Fruit fly (Drosophila melanogaster): ENCODE results near the gene APC7.

The APC7 gene

DNA sequence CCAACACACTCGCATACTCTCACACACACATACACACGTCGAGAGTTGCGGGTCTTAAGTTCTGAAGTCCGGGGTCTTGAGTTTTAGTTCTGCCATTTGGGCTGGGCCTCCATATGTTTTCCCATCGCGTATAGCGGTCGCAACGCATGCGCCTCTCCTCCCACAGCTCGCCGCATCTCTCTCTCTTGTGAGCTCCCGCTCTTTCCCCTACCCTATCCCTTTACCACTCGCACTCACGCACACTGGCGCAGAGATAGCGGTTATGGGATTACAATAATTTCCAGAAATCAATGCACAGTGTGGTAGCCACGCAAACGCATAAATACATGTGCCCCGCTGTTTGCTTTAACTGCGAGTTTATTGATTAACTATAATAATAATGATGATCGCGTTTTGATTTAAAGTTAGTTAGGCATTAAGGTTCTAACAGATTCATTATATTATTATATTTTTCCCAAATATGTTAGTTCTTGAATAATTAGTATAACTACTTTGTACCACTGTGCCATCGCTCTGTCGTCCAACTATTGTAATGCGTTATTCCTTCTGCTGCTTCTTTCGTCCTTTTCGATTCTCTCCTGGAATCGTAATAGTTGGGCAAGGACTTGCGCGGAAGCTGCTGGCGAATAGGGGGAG, 4.9 kb downstream of the APC7 start (continued):
- peak; percentile 84 for TF ChIP-seq Optix (GFP tag; IDR thresholded peaks at IDR 0.05)
- peak; percentile 66 for TF ChIP-seq CG3838 (GFP tag; optimal IDR thresholded peaks at IDR 0.05)
- no peak for TF ChIP-seq zf30C (GFP tag; optimal IDR thresholded peaks at IDR 0.05)
- TF ChIP-seq Dad (GFP tag; optimal IDR thresholded peaks at IDR 0.05) = peak; percentile 84
- peak; percentile 93 for TF ChIP-seq NfI (GFP tag; optimal IDR thresholded peaks at IDR 0.05)
- peak; percentile 80 for TF ChIP-seq NFAT (GFP tag; IDR thresholded peaks at IDR 0.05)
- peak; percentile 91 for TF ChIP-seq D19A (tag; optimal IDR thresholded peaks at IDR 0.05)
- peak; percentile 95 for TF ChIP-seq CG2712 (tag; optimal IDR thresholded peaks at IDR 0.05)
- TF ChIP-seq Side (GFP tag; optimal IDR thresholded peaks at IDR 0.05) = peak; percentile 79
- peak; percentile 66 for TF ChIP-seq klu (GFP tag; IDR thresholded peaks at IDR 0.05)
- no peak for TF ChIP-seq fru (optimal IDR thresholded peaks at IDR 0.05)
- peak; percentile 75 for TF ChIP-seq CG11247 (GFP tag; IDR thresholded peaks at IDR 0.05)
- TF ChIP-seq bcd (GFP tag; optimal IDR thresholded peaks at IDR 0.05) = peak; percentile 93
- no peak for TF ChIP-seq Sin3A (optimal IDR thresholded peaks at IDR 0.05)
- peak; percentile 92 for TF ChIP-seq phol (tag; optimal IDR thresholded peaks at IDR 0.05)
- TF ChIP-seq pum (GFP tag; optimal IDR thresholded peaks at IDR 0.05) = peak; percentile 81
- no peak for TF ChIP-seq BEAF-32 (GFP tag; optimal IDR thresholded peaks at IDR 0.05)
- TF ChIP-seq CG2120 (GFP tag; optimal IDR thresholded peaks at IDR 0.05) = peak; percentile 91
- peak; percentile 72 for TF ChIP-seq chm (GFP tag; IDR thresholded peaks at IDR 0.05)
- no peak for TF ChIP-seq Dp (GFP tag; optimal IDR thresholded peaks at IDR 0.05)
- TF ChIP-seq CG18764 (GFP tag; optimal IDR thresholded peaks at IDR 0.05) = peak; percentile 85
- peak; percentile 78 for TF ChIP-seq CG10959 (GFP tag; IDR thresholded peaks at IDR 0.05)
- peak; percentile 88 for TF ChIP-seq Fer3 (tag; optimal IDR thresholded peaks at IDR 0.05)
- peak; percentile 93 for TF ChIP-seq Oli (tag; optimal IDR thresholded peaks at IDR 0.05)
- no peak; the same call in 2 of the 3 replicates for TF ChIP-seq hb (GFP tag; IDR thresholded peaks at IDR 0.05; ENCODE audit: partially characterized antibody)
- peak; percentile 86 for TF ChIP-seq CG11456 (GFP tag; IDR thresholded peaks at IDR 0.05)
- peak; percentile 78 for TF ChIP-seq CG11723 (GFP tag; optimal IDR thresholded peaks at IDR 0.05)
- TF ChIP-seq sc (optimal IDR thresholded peaks at IDR 0.05) = no peak
- peak; percentile 77 for TF ChIP-seq sc (GFP tag; optimal IDR thresholded peaks at IDR 0.05)
- TF ChIP-seq disco-r (GFP tag; optimal IDR thresholded peaks at IDR 0.05) = peak; percentile 54
- peak; percentile 94 for TF ChIP-seq Ssrp (tag; optimal IDR thresholded peaks at IDR 0.05)
- peak; percentile 95 for TF ChIP-seq CG9727 (GFP tag; optimal IDR thresholded peaks at IDR 0.05)
- TF ChIP-seq stwl (tag; optimal IDR thresholded peaks at IDR 0.05) = peak; percentile 32
- peak; percentile 79 for TF ChIP-seq CrebB (tag; optimal IDR thresholded peaks at IDR 0.05)
- peak; percentile 75 to 84 for TF ChIP-seq chif (GFP tag; optimal IDR thresholded peaks at IDR 0.05)
- peak; percentile 82 for TF ChIP-seq ase (GFP tag; IDR thresholded peaks at IDR 0.05)
- peak; percentile 89 for TF ChIP-seq CG14014 (GFP tag; IDR thresholded peaks at IDR 0.05)
- TF ChIP-seq CG12155 (GFP tag; optimal IDR thresholded peaks at IDR 0.05) = peak; percentile 87
- TF ChIP-seq CG7963 (GFP tag; IDR thresholded peaks at IDR 0.05; ENCODE audit: partially characterized antibody) = 0 out of 3 replicates have a peak, but pooled peaks have one; percentile 35
- peak; percentile 91 for TF ChIP-seq caup (GFP tag; optimal IDR thresholded peaks at IDR 0.05; ENCODE audit: severe bottlenecking)
- TF ChIP-seq CG11093 (GFP tag; IDR thresholded peaks at IDR 0.05) = peak; percentile 87
- TF ChIP-seq lola (GFP tag; optimal IDR thresholded peaks at IDR 0.05) = peak in 1 of 3 experiments; percentile 88
- TF ChIP-seq Usf (GFP tag; optimal IDR thresholded peaks at IDR 0.05) = peak; percentile 80
- TF ChIP-seq Chrac-16 (GFP tag; optimal IDR thresholded peaks at IDR 0.05) = peak; percentile 90
- peak; percentile 90 for TF ChIP-seq CG6683 (GFP tag; optimal IDR thresholded peaks at IDR 0.05)
- TF ChIP-seq Hr39 (optimal IDR thresholded peaks at IDR 0.05) = no peak
- TF ChIP-seq pho (GFP tag; optimal IDR thresholded peaks at IDR 0.05) = peak; percentile 80
- peak; percentile 64 for TF ChIP-seq zfh2 (GFP tag; optimal IDR thresholded peaks at IDR 0.05)
- peak; percentile 77 for TF ChIP-seq Fer2 (tag; optimal IDR thresholded peaks at IDR 0.05)
- 0 out of 3 replicates have a peak, but pooled peaks have one; percentile 9 for TF ChIP-seq mld (GFP tag; IDR thresholded peaks at IDR 0.05; ENCODE audit: partially characterized antibody)

Data from whole organism, embryonic.